Worm (Caenorhabditis elegans): ENCODE results near the gene sre-16.

Gene sre-16

ce11 chrIV:12244706-12245105 lies 8.8 kb upstream of the sre-16 start, which contains the start of gene sre-15:
sre-15 (minus strand) TSS chrIV:12244806.
- TF ChIP-seq W03F9.2 (tag; optimal IDR thresholded peaks at IDR 0.05) (no peak), him-1 (tag; optimal IDR thresholded peaks at IDR 0.05) (no peak), dao-5 (tag; optimal IDR thresholded peaks at IDR 0.05) (no peak)

ce11 chrIV:12238851-12239250 lies 2.9 kb upstream of the sre-16 start, which contains the start of gene sre-19:
sre-19 (minus strand) TSS chrIV:12238951.
- TF ChIP-seq dao-5 (tag; optimal IDR thresholded peaks at IDR 0.05) (no peak), W03F9.2 (tag; optimal IDR thresholded peaks at IDR 0.05) (no peak), him-1 (tag; optimal IDR thresholded peaks at IDR 0.05) (no peak)

ce11 chrIV:12229679-12230078 lies 6.2 kb downstream of the sre-16 start, which contains the start of gene sre-18:
sre-18 (minus strand) TSS chrIV:12229779.
- TF ChIP-seq W03F9.2 (tag; optimal IDR thresholded peaks at IDR 0.05) (no peak), him-1 (tag; optimal IDR thresholded peaks at IDR 0.05) (no peak), dao-5 (tag; optimal IDR thresholded peaks at IDR 0.05) (no peak)

ce11 chrIV:12227012-12227411 lies 8.9 kb downstream of the sre-16 start, which contains the start of gene mlt-3:
mlt-3 (minus strand) TSS chrIV:12227112.
- TF ChIP-seq him-1 (tag; optimal IDR thresholded peaks at IDR 0.05) (no peak), dao-5 (tag; optimal IDR thresholded peaks at IDR 0.05) (no peak)

ce11 chrIV:12219309-12219708 lies 16.6 kb downstream of the sre-16 start, which contains the start of gene F35G2.5:
F35G2.5 (plus strand) TSS chrIV:12219609.
- no peak for TF ChIP-seq dao-5 (tag; optimal IDR thresholded peaks at IDR 0.05)
- TF ChIP-seq W03F9.2 (tag; optimal IDR thresholded peaks at IDR 0.05) = no peak
- TF ChIP-seq him-1 (tag; optimal IDR thresholded peaks at IDR 0.05) = no peak

DNA sequence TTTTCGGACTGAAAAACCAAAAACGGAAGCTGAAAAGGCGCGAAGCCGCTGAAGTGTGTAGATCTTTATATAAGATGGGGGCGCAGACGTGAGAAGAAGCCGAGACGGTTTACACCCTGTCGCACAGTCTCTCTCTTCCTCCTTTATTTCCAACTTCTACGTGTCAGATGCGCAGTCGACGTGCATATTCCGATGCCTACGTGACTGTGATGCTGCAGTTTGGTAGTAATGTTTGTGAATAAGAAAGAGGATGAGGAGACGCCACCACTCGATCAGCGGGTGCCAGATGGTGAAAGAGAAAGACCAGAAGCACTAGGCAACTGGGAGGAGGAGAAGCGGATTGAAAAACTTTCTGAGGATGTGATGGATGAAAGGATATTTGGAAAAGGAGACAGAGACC lies 17.7 kb downstream of the sre-16 start:
- TF ChIP-seq dao-5 (tag; optimal IDR thresholded peaks at IDR 0.05) (no peak), him-1 (tag; optimal IDR thresholded peaks at IDR 0.05) (no peak), W03F9.2 (tag; optimal IDR thresholded peaks at IDR 0.05) (no peak)

DNA sequence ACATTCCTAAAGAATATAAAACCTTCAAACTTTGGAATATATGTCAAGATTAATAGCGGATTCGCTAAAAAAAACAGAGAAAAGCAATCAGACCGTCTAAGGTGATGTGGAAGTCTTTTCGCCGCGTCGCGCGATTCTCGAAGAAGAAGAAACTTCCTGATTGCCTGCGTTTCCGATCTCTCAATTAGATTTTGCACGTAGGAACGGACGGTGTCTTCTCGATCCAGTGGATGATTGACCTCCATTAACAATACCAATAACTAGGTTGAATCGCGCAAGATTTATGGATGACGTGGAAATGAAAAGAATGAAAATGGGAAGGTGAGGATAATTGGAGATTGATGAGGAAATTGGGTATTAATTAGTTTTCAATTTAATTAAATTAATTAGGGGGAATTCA lies 18.8 kb downstream of the sre-16 start:
- TF ChIP-seq him-1 (tag; optimal IDR thresholded peaks at IDR 0.05) = no peak
- no peak for TF ChIP-seq dao-5 (tag; optimal IDR thresholded peaks at IDR 0.05)

DNA sequence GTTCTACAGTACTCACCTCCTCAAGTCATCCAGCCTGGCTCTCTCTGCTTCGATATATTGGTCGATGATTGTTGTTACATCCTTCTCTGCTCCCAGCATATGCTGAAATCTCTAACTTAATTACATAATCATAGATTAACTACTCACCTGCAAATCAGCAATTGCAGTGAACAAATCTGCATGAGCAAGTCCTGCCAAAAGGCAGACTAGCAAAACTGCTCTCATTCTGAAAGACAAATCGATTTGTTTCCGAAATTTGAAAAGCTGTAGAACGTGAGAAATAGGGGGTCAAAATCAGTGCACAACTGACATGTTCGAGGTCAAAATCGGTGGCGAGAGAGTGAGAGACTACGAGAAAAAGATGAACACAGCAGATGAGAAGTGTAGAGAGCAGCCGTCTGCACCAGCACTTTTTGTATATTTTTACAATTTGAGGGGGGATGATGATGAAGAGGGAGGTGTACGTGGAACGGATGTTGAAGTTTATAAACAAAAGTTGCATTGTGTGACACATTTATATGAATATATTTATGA lies 20.1 kb downstream of the sre-16 start, which contains the start of gene phy-2:
Gene phy-2 (minus strand): TSS at position 226 of the 534 bp plus-strand sequence.
- TF ChIP-seq him-1 (tag; optimal IDR thresholded peaks at IDR 0.05) = no peak
- no peak for TF ChIP-seq dao-5 (tag; optimal IDR thresholded peaks at IDR 0.05)

DNA sequence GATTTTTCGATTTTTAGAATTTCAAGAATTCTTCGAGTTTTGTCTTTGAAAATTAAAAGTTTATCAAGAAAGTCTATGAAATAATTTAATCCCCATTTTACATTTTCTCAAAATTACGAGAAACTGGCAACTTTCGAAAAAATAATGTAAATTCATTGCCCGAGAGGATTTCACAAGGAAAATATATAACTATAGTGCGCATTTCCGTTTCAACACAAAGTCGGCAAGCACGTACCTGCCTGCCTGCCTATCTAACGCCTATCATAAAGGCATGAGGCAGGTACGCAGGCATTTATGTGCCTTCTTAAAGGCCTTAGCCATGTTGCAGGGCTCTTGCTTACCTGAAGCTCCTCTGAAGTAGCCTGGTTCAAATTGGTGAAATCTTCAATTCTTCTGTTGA lies 23.1 kb downstream of the sre-16 start:
- TF ChIP-seq W03F9.2 (tag; optimal IDR thresholded peaks at IDR 0.05) (no peak), him-1 (tag; optimal IDR thresholded peaks at IDR 0.05) (no peak), dao-5 (tag; optimal IDR thresholded peaks at IDR 0.05) (no peak)

DNA sequence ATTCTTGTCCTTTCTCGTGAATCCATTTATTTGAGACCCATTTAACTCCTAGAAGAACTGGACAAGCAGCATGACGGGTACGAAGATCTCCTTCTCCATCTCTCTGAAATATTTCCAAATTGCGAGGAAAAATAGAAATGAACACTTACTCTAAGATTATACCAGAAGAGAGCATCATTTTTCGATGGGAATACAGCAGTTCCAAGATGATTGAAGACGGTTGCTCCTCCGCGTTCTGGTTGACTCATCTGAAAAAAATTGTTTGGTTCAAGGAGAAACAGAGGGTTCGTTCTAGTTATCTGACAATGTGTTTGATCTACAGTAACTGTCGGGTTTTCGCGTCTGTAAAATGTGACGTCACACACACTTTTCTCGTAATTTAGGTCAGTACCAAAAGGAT lies 24.6 kb downstream of the sre-16 start:
- no peak for TF ChIP-seq dao-5 (tag; optimal IDR thresholded peaks at IDR 0.05)
- no peak for TF ChIP-seq W03F9.2 (tag; optimal IDR thresholded peaks at IDR 0.05)
- no peak for TF ChIP-seq him-1 (tag; optimal IDR thresholded peaks at IDR 0.05)

DNA sequence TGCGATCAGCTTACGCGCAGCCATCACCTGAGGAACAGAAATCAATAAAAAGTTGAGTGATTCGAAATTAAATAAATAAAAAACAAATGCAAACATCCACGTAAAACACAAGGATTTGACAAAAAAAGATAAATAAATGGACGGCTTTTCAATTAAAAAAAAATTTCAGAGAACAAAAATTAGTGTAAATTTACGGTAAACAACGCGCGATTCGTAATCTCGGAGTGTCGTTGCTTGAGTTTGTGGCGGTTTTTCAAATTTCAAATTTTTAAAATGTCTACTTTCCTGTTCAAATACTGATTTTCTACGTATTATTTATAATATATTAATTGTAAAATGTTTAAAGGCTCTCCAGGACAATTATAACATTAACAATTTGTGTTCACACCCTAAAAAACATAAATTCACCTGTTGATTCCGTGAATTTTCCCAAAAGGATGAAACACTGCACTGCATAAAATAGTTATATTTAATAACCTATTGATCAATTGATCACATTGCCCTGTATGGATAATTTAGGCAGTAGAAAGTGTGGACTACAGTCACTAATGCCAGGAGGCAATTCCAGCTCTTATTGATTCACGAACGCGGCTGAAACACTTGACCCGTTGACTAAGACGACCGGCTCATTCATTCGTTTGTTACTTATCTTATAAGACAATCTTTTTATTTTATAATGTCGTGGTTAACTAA lies 26.8 kb downstream of the sre-16 start, which contains the start of the genes marb-1 and F35G2.3:
Gene marb-1 (minus strand): TSS at position 27 of the 693 bp plus-strand sequence.
Gene F35G2.3 (plus strand): TSS at position 643 of the 693 bp plus-strand sequence.
- TF ChIP-seq him-1 (tag; optimal IDR thresholded peaks at IDR 0.05) (no peak), W03F9.2 (tag; optimal IDR thresholded peaks at IDR 0.05) (no peak), dao-5 (tag; optimal IDR thresholded peaks at IDR 0.05) (no peak)

DNA sequence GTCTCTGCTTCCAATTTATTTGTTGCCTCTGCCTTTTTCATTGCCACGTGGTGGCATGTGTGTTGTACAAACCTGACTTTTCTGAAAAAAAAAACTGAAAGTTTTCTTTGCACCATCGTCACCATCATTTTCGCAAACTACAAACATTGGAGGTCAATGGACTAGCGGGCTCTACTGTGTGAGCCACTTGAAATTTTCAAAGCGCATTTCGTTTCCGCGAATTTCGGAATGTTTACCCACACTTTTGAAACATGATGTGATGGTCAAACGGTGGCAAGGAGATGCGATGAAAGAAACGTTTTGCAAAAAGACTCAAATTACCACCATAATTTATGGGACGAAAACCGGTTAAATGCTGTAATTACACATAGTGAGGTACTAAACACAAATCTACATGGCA lies 28.0 kb downstream of the sre-16 start:
- TF ChIP-seq W03F9.2 (tag; optimal IDR thresholded peaks at IDR 0.05) (no peak), him-1 (tag; optimal IDR thresholded peaks at IDR 0.05) (no peak), dao-5 (tag; optimal IDR thresholded peaks at IDR 0.05) (no peak)

DNA sequence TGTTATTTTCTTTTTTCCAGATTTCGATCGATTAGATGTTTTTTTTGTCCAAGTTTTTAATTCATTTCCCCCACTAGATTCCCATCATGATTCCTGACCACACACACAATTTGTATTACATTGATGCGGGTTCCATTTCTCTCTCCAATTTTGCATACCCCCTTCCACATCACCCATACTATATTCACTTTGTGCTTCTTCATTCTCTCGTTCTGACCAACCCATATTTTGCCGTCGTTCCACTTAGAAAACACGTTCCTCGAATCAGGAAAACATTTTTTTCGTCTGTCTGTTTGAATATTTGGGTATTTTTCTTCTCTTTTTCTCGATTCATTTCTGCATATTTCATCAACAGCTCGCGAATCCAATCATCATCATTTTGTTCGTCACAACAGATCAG lies 28.5 kb downstream of the sre-16 start:
- no peak for TF ChIP-seq him-1 (tag; optimal IDR thresholded peaks at IDR 0.05)
- TF ChIP-seq dao-5 (tag; optimal IDR thresholded peaks at IDR 0.05) = no peak
- no peak for TF ChIP-seq W03F9.2 (tag; optimal IDR thresholded peaks at IDR 0.05)

- no peak for TF ChIP-seq dao-5 (tag; optimal IDR thresholded peaks at IDR 0.05)
Measured at ce11 chrIV:12203968-12204367, 31.9 kb downstream of the sre-16 start.

- TF ChIP-seq him-1 (tag; optimal IDR thresholded peaks at IDR 0.05) (no peak), W03F9.2 (tag; optimal IDR thresholded peaks at IDR 0.05) (no peak), dao-5 (tag; optimal IDR thresholded peaks at IDR 0.05) (no peak)
Measured at ce11 chrIV:12202949-12203348, 33.0 kb downstream of the sre-16 start, which contains the start of gene F35G2.1. F35G2.1 (plus strand) TSS chrIV:12203249.

Measured in whole organism, L4/young adult.